Worm (Caenorhabditis elegans): ENCODE measurements around the gene vha-4.

The vha-4 gene

ce11 chrII:7873843-7874372 is 5.2 kb downstream of the vha-4 start, which contains the start of gene T01H3.3:
TSS of gene T01H3.3 (minus strand) at chrII:7873893.
- TF ChIP-seq ceh-43 (GFP tag; optimal IDR thresholded peaks at IDR 0.05), result no peak
- TF ChIP-seq lsy-2 (tag; optimal IDR thresholded peaks at IDR 0.05), result peak; percentile 42

ce11 chrII:7870632-7871031 is 8.5 kb downstream of the vha-4 start:
- TF ChIP-seq hlh-1 (tag; optimal IDR thresholded peaks at IDR 0.05) (peak; percentile 54), lsy-2 (tag; optimal IDR thresholded peaks at IDR 0.05) (peak; percentile 93), elt-3 (tag; optimal IDR thresholded peaks at IDR 0.05) (no peak), ztf-11 (tag; optimal IDR thresholded peaks at IDR 0.05) (no peak), mep-1 (tag; optimal IDR thresholded peaks at IDR 0.05) (peak; percentile 10), unc-39 (tag; optimal IDR thresholded peaks at IDR 0.05) (no peak), ceh-83 (GFP tag; optimal IDR thresholded peaks at IDR 0.05) (no peak), lin-13 (tag; optimal IDR thresholded peaks at IDR 0.05) (no peak), sem-2 (GFP tag; optimal IDR thresholded peaks at IDR 0.05) (no peak), ces-1 (GFP tag; optimal IDR thresholded peaks at IDR 0.05) (no peak), drap-1 (GFP tag; optimal IDR thresholded peaks at IDR 0.05) (no peak), tbx-8 (GFP tag; optimal IDR thresholded peaks at IDR 0.05) (no peak), flh-1 (GFP tag; optimal IDR thresholded peaks at IDR 0.05) (no peak), elt-1 (tag; optimal IDR thresholded peaks at IDR 0.05; ENCODE audit: borderline replicate concordance, insufficient read depth) (no peak), nhr-12 (tag; optimal IDR thresholded peaks at IDR 0.05) (no peak), nhr-237 (tag; optimal IDR thresholded peaks at IDR 0.05) (no peak), cnd-1 (tag; optimal IDR thresholded peaks at IDR 0.05) (no peak), ceh-39 (tag; optimal IDR thresholded peaks at IDR 0.05) (no peak), lin-32 (GFP tag; optimal IDR thresholded peaks at IDR 0.05) (no peak), ceh-43 (GFP tag; optimal IDR thresholded peaks at IDR 0.05) (no peak), nhr-2 (tag; optimal IDR thresholded peaks at IDR 0.05) (no peak), unc-62 (GFP tag; optimal IDR thresholded peaks at IDR 0.05) (no peak), zip-8 (tag; optimal IDR thresholded peaks at IDR 0.05) (no peak)

ce11 chrII:7870062-7870461 is 9.1 kb downstream of the vha-4 start, which contains the start of gene ztf-17:
TSS of gene ztf-17 (minus strand) at chrII:7870162.
- TF ChIP-seq ceh-83 (GFP tag; optimal IDR thresholded peaks at IDR 0.05) (no peak), nhr-28 (tag; optimal IDR thresholded peaks at IDR 0.05) (no peak), tbx-8 (GFP tag; optimal IDR thresholded peaks at IDR 0.05) (no peak), unc-39 (tag; optimal IDR thresholded peaks at IDR 0.05) (no peak), cnd-1 (tag; optimal IDR thresholded peaks at IDR 0.05) (no peak)

ce11 chrII:7866081-7866480 is 13.0 kb downstream of the vha-4 start:
- TF ChIP-seq ceh-43 (GFP tag; optimal IDR thresholded peaks at IDR 0.05), result no peak

- no peak for TF ChIP-seq cnd-1 (tag; optimal IDR thresholded peaks at IDR 0.05)
Observed at ce11 chrII:7864892-7865291, 14.2 kb downstream of the vha-4 start.

ce11 chrII:7864207-7864606 is 14.9 kb downstream of the vha-4 start, which contains the start of gene ostb-1:
TSS of gene ostb-1 (plus strand) at chrII:7864507.
- TF ChIP-seq mep-1 (tag; optimal IDR thresholded peaks at IDR 0.05) (peak; percentile 18), mls-2 (tag; optimal IDR thresholded peaks at IDR 0.05) (no peak), lsy-2 (tag; optimal IDR thresholded peaks at IDR 0.05) (peak; percentile 79), tbx-8 (GFP tag; optimal IDR thresholded peaks at IDR 0.05) (no peak), pha-4 (tag; optimal IDR thresholded peaks at IDR 0.05) (peak; percentile 19), ces-1 (GFP tag; optimal IDR thresholded peaks at IDR 0.05) (peak; percentile 19), ham-2 (GFP tag; optimal IDR thresholded peaks at IDR 0.05) (no peak), zip-8 (tag; optimal IDR thresholded peaks at IDR 0.05) (no peak)

- TF ChIP-seq sptf-1 (tag; optimal IDR thresholded peaks at IDR 0.05) (peak; percentile 20), drap-1 (GFP tag; optimal IDR thresholded peaks at IDR 0.05) (no peak)
Observed at ce11 chrII:7863480-7864125, 15.5 kb downstream of the vha-4 start.

Measured in whole organism, mixed stage, embryonic.